Fruit fly (Drosophila melanogaster) whole organism, embryonic: ENCODE measurements around the gene ari-1.
A peak's percentile ranks its signal among the peaks of the same experiment; 100 is the strongest.

Experiments used
- Aef1 ChIP-seq: fragments of 200-800 bp; sonication (Bioruptor generic); IDR thresholded peaks from 3 replicates; pipeline ENCODE4 v1.3.6; 2022; ENCODE audit warnings: missing biosample characterization, missing genetic modification characterization
- Atf3 ChIP-seq: fragments of 200-800 bp; sonication (Bioruptor generic); optimal IDR thresholded peaks from 3 replicates; lab custom pipeline; 2016; ENCODE audit warnings: missing biosample characterization, missing genetic modification characterization
- Blimp-1 ChIP-seq: fragments of 200-800 bp; sonication (Bioruptor generic); optimal IDR thresholded peaks from 3 replicates; lab custom pipeline; 2018; ENCODE audit warnings: missing biosample characterization, missing genetic modification characterization, mild to moderate bottlenecking, moderate library complexity, missing genetic modification reagents
- CG10267 ChIP-seq: fragments of 200-800 bp; sonication (Bioruptor generic); optimal IDR thresholded peaks from 2 replicates; lab custom pipeline; 2018; ENCODE audit warnings: missing biosample characterization, mild to moderate bottlenecking, missing genetic modification characterization, moderate library complexity
- CG10462 ChIP-seq: fragments of 200-800 bp; sonication (Bioruptor generic); optimal IDR thresholded peaks from 2 replicates; lab custom pipeline; 2016; ENCODE audit warnings: missing biosample characterization, missing genetic modification characterization
- CG11247 ChIP-seq: fragments of 200-800 bp; sonication (Bioruptor generic); IDR thresholded peaks from 2 replicates; pipeline ENCODE4 v1.3.6; 2022; ENCODE audit warnings: missing biosample characterization, missing genetic modification characterization
- CG11456 ChIP-seq: fragments of 200-800 bp; sonication (Bioruptor generic); IDR thresholded peaks from 3 replicates; pipeline ENCODE4 v1.3.6; 2022; ENCODE audit warnings: missing biosample characterization, missing genetic modification characterization
- CG16863 ChIP-seq: fragments of 200-800 bp; sonication (Bioruptor generic); optimal IDR thresholded peaks from 3 replicates; lab custom pipeline; 2016; ENCODE audit warnings: missing biosample characterization, missing genetic modification characterization
- CG17328 ChIP-seq: fragments of 200-800 bp; sonication (Bioruptor generic); IDR thresholded peaks from 2 replicates; pipeline ENCODE4 v1.3.6; 2022; ENCODE audit warnings: missing biosample characterization, missing genetic modification characterization
- CG17568 ChIP-seq: fragments of 200-800 bp; sonication (Bioruptor generic); optimal IDR thresholded peaks from 2 replicates; lab custom pipeline; 2018; ENCODE audit warnings: missing biosample characterization, mild to moderate bottlenecking, missing genetic modification characterization, moderate library complexity
- CG17802 ChIP-seq: fragments of 200-800 bp; sonication (Bioruptor generic); optimal IDR thresholded peaks from 2 replicates; lab custom pipeline; 2018; ENCODE audit warnings: missing biosample characterization, mild to moderate bottlenecking, missing genetic modification characterization, moderate library complexity
- CG18262 ChIP-seq: fragments of 200-800 bp; optimal IDR thresholded peaks from 3 replicates; lab custom pipeline; 2019; ENCODE audit warnings: missing biosample characterization, mild to moderate bottlenecking, missing genetic modification characterization, moderate library complexity
- CG1832 ChIP-seq: fragments of 200-800 bp; sonication (Bioruptor generic); optimal IDR thresholded peaks from 2 replicates; lab custom pipeline; 2017; ENCODE audit warnings: missing biosample characterization, mild to moderate bottlenecking, missing genetic modification characterization, inconsistent platforms
- CG2120 ChIP-seq: fragments of 200-800 bp; sonication (Bioruptor generic); optimal IDR thresholded peaks from 3 replicates; lab custom pipeline; 2016; ENCODE audit warnings: missing biosample characterization, missing genetic modification characterization
- CG31388 ChIP-seq: fragments of 200-800 bp; sonication (Bioruptor generic); optimal IDR thresholded peaks from 2 replicates; lab custom pipeline; 2016; ENCODE audit warnings: missing biosample characterization, missing genetic modification characterization
- CG31441 ChIP-seq: fragments of 200-800 bp; sonication (Bioruptor generic); IDR thresholded peaks from 2 replicates; pipeline ENCODE4 v1.3.6; 2022; ENCODE audit warnings: missing biosample characterization, missing genetic modification characterization
- CG3163 ChIP-seq: fragments of 200-800 bp; sonication (Bioruptor generic); optimal IDR thresholded peaks from 3 replicates; lab custom pipeline; 2016; ENCODE audit warnings: missing biosample characterization, missing genetic modification characterization
- CG32767 ChIP-seq: fragments of 200-800 bp; sonication (Bioruptor generic); IDR thresholded peaks from 2 replicates; pipeline ENCODE4 v1.3.6; 2022; ENCODE audit warnings: missing biosample characterization, missing genetic modification characterization
- CG6654 ChIP-seq: fragments of 200-800 bp; sonication (Bioruptor generic); optimal IDR thresholded peaks from 2 replicates; lab custom pipeline; 2017; ENCODE audit warnings: missing biosample characterization, mild to moderate bottlenecking, missing genetic modification characterization
- CG6689 ChIP-seq: fragments of 200-800 bp; sonication (Bioruptor generic); IDR thresholded peaks from 2 replicates; pipeline ENCODE4 v1.3.6; 2022; ENCODE audit warnings: missing biosample characterization, missing genetic modification characterization
- CG7372 ChIP-seq: fragments of 200-800 bp; sonication (Bioruptor generic); IDR thresholded peaks from 2 replicates; pipeline ENCODE4 v1.3.6; 2022; ENCODE audit warnings: missing biosample characterization, missing genetic modification characterization
- CG9797 ChIP-seq: fragments of 200-800 bp; sonication (Bioruptor generic); optimal IDR thresholded peaks from 3 replicates; lab custom pipeline; 2018; ENCODE audit warnings: missing biosample characterization, mild to moderate bottlenecking, missing genetic modification characterization
- HHEX ChIP-seq: fragments of 200-800 bp; sonication (Bioruptor generic); optimal IDR thresholded peaks from 3 replicates; lab custom pipeline; 2017; ENCODE audit warnings: missing biosample characterization, mild to moderate bottlenecking, missing genetic modification characterization, missing genetic modification reagents
- Hey ChIP-seq: fragments of 200-800 bp; sonication (Bioruptor generic); optimal IDR thresholded peaks from 3 replicates; lab custom pipeline; 2018; ENCODE audit warnings: missing biosample characterization, mild to moderate bottlenecking, missing genetic modification characterization
- Myb ChIP-seq: fragments of 200-800 bp; sonication (Bioruptor generic); optimal IDR thresholded peaks from 2 replicates; lab custom pipeline; 2016; ENCODE audit warnings: missing biosample characterization, missing genetic modification characterization
- Neu2 ChIP-seq: fragments of 200-800 bp; sonication (Bioruptor generic); optimal IDR thresholded peaks from 3 replicates; lab custom pipeline; 2016; ENCODE audit warnings: missing biosample characterization, missing genetic modification characterization, borderline replicate concordance
- Opbp ChIP-seq: fragments of 200-800 bp; sonication (Bioruptor generic); IDR thresholded peaks from 3 replicates; pipeline ENCODE4 v1.3.6; 2022; ENCODE audit warnings: missing biosample characterization, missing genetic modification characterization; ENCODE audit not compliant: partially characterized antibody
- Sry-β ChIP-seq: fragments of 200-800 bp; sonication (Bioruptor generic); optimal IDR thresholded peaks from 2 replicates; lab custom pipeline; 2018; ENCODE audit warnings: missing biosample characterization, mild to moderate bottlenecking, missing genetic modification characterization, moderate library complexity
- YL-1 ChIP-seq: fragments of 200-800 bp; sonication (Bioruptor generic); optimal IDR thresholded peaks from 3 replicates; lab custom pipeline; 2017; ENCODE audit warnings: missing biosample characterization, mild to moderate bottlenecking, missing genetic modification characterization
- ap ChIP-seq: fragments of 200-800 bp; sonication (Bioruptor generic); IDR thresholded peaks from 2 replicates; pipeline ENCODE4 v1.3.6; 2022; ENCODE audit warnings: missing biosample characterization, missing genetic modification characterization
- bbx ChIP-seq: fragments of 200-800 bp; sonication (Bioruptor generic); IDR thresholded peaks from 2 replicates; pipeline ENCODE4 v1.3.6; 2022; ENCODE audit warnings: missing biosample characterization, missing genetic modification characterization; ENCODE audit not compliant: partially characterized antibody
- bowl ChIP-seq: fragments of 200-800 bp; sonication (Bioruptor generic); IDR thresholded peaks from 2 replicates; pipeline ENCODE4 v1.3.6; 2022; ENCODE audit warnings: missing biosample characterization, missing genetic modification characterization
- cg ChIP-seq: fragments of 200-800 bp; sonication (Bioruptor generic); optimal IDR thresholded peaks from 3 replicates; lab custom pipeline; 2019; ENCODE audit warnings: missing biosample characterization, mild to moderate bottlenecking, missing genetic modification characterization, moderate library complexity
- corto ChIP-seq: fragments of 200-800 bp; sonication (Bioruptor generic); optimal IDR thresholded peaks from 2 replicates; lab custom pipeline; 2016; ENCODE audit warnings: missing biosample characterization, mild to moderate bottlenecking, missing genetic modification characterization, moderate library complexity
- dysf ChIP-seq: fragments of 200-800 bp; sonication (Bioruptor generic); IDR thresholded peaks from 3 replicates; pipeline ENCODE4 v1.3.6; 2022; ENCODE audit warnings: missing biosample characterization, missing genetic modification characterization
- fd3F ChIP-seq: fragments of 200-800 bp; sonication (Bioruptor generic); optimal IDR thresholded peaks from 2 replicates; lab custom pipeline; 2018; ENCODE audit warnings: missing biosample characterization, mild to moderate bottlenecking, missing genetic modification characterization, moderate library complexity
- gfzf ChIP-seq: fragments of 200-800 bp; sonication (Bioruptor generic); optimal IDR thresholded peaks from 2 replicates; lab custom pipeline; 2016; ENCODE audit warnings: missing biosample characterization, mild to moderate bottlenecking, missing genetic modification characterization, moderate library complexity
- grau ChIP-seq: fragments of 200-800 bp; optimal IDR thresholded peaks from 3 replicates; lab custom pipeline; 2019; ENCODE audit warnings: missing biosample characterization, mild to moderate bottlenecking, missing genetic modification characterization, moderate library complexity
- gt ChIP-seq: fragments of 200-800 bp; sonication (Bioruptor generic); IDR thresholded peaks from 2 replicates; pipeline ENCODE4 v1.3.6; 2022; ENCODE audit warnings: missing biosample characterization, missing genetic modification characterization
- kah ChIP-seq: fragments of 200-800 bp; sonication (Bioruptor generic); optimal IDR thresholded peaks from 2 replicates; lab custom pipeline; 2018; ENCODE audit warnings: missing biosample characterization, mild to moderate bottlenecking, missing genetic modification characterization
- klu ChIP-seq: fragments of 200-800 bp; sonication (Bioruptor generic); IDR thresholded peaks from 2 replicates; pipeline ENCODE4 v1.3.6; 2022; ENCODE audit warnings: missing biosample characterization, missing genetic modification characterization
- lmd ChIP-seq: fragments of 200-800 bp; sonication (Bioruptor generic); IDR thresholded peaks from 2 replicates; pipeline ENCODE4 v1.3.6; 2022; ENCODE audit warnings: missing biosample characterization, missing genetic modification characterization
- mirr ChIP-seq: fragments of 200-800 bp; sonication (Bioruptor generic); optimal IDR thresholded peaks from 3 replicates; lab custom pipeline; 2018; ENCODE audit warnings: missing biosample characterization, mild to moderate bottlenecking, missing genetic modification characterization
- nerfin-2 ChIP-seq: fragments of 200-800 bp; sonication (Bioruptor generic); IDR thresholded peaks from 2 replicates; pipeline ENCODE4 v1.3.6; 2022; ENCODE audit warnings: missing biosample characterization, missing genetic modification characterization; ENCODE audit not compliant: partially characterized antibody
- org-1 ChIP-seq: fragments of 200-800 bp; sonication (Bioruptor generic); optimal IDR thresholded peaks from 2 replicates; lab custom pipeline; 2017; ENCODE audit warnings: missing biosample characterization, missing genetic modification characterization
- pros ChIP-seq: fragments of 200-800 bp; sonication (Bioruptor generic); optimal IDR thresholded peaks from 3 replicates; lab custom pipeline; 2019; ENCODE audit warnings: missing biosample characterization, mild to moderate bottlenecking, missing genetic modification characterization, moderate library complexity
- seq ChIP-seq: fragments of 200-800 bp; sonication (Bioruptor generic); IDR thresholded peaks from 2 replicates; pipeline ENCODE4 v1.3.6; 2022; ENCODE audit warnings: missing biosample characterization, missing genetic modification characterization
- slou ChIP-seq: fragments of 200-800 bp; sonication (Bioruptor generic); optimal IDR thresholded peaks from 3 replicates; lab custom pipeline; 2016; ENCODE audit warnings: missing biosample characterization, missing genetic modification characterization
- sr ChIP-seq: fragments of 200-800 bp; sonication (Bioruptor generic); IDR thresholded peaks from 3 replicates; pipeline ENCODE4 v1.3.6; 2022; ENCODE audit warnings: missing biosample characterization, missing genetic modification characterization
- ssp ChIP-seq: fragments of 200-800 bp; sonication (Bioruptor generic); IDR thresholded peaks from 2 replicates; pipeline ENCODE4 v1.3.6; 2022; ENCODE audit warnings: missing biosample characterization, missing genetic modification characterization
- tin ChIP-seq: fragments of 200-800 bp; sonication (Bioruptor generic); optimal IDR thresholded peaks from 3 replicates; lab custom pipeline; 2016; ENCODE audit warnings: missing biosample characterization, missing genetic modification characterization
- trem ChIP-seq: fragments of 200-800 bp; optimal IDR thresholded peaks from 3 replicates; lab custom pipeline; 2019; ENCODE audit warnings: missing biosample characterization, mild to moderate bottlenecking, missing genetic modification characterization, moderate library complexity
- ttk ChIP-seq: fragments of 200-800 bp; sonication (Bioruptor generic); IDR thresholded peaks from 2 replicates; pipeline ENCODE4 v2.1.2; 2022; ENCODE audit warnings: missing biosample characterization, missing genetic modification characterization

ari-1 gene

dm6 chrX:18090333-18090732 lies 47.3 kb downstream of the ari-1 start, which contains the start of gene Swt1 (continued):
- TF ChIP-seq sr (GFP tag; lab: Robert Waterston, UW), result no peak
- peak; percentile 38 for TF ChIP-seq trem (tag; lab: Kevin White, UChicago)
- TF ChIP-seq Opbp (GFP tag; lab: Robert Waterston, UW), result peak; percentile 91
- TF ChIP-seq CG3163 (GFP tag; lab: Kevin White, UChicago), result no peak
- no peak for TF ChIP-seq Neu2 (GFP tag; lab: Kevin White, UChicago)
- TF ChIP-seq bbx, result peak; percentile 92
- no peak for TF ChIP-seq pros (GFP tag; lab: Kevin White, UChicago)
- TF ChIP-seq Sry-β (GFP tag; lab: Kevin White, UChicago), result no peak
- no peak for TF ChIP-seq HHEX
- no peak for TF ChIP-seq gfzf
- no peak for TF ChIP-seq bowl (GFP tag; lab: Robert Waterston, UW)
- TF ChIP-seq seq, result no peak
- TF ChIP-seq nerfin-2 (GFP tag; lab: Robert Waterston, UW), result peak; percentile 75
- TF ChIP-seq slou (GFP tag; lab: Kevin White, UChicago), result no peak
- TF ChIP-seq klu (GFP tag; lab: Robert Waterston, UW), result no peak
- no peak for TF ChIP-seq CG17802 (tag; lab: Kevin White, UChicago)
- TF ChIP-seq YL-1, result no peak
- TF ChIP-seq CG10267 (tag; lab: Kevin White, UChicago), result no peak
- TF ChIP-seq gt (GFP tag; lab: Robert Waterston, UW), result no peak
- no peak for TF ChIP-seq CG11456 (GFP tag; lab: Robert Waterston, UW)
- TF ChIP-seq corto, result no peak
- TF ChIP-seq CG6689 (GFP tag; lab: Robert Waterston, UW), result no peak
- TF ChIP-seq dysf (GFP tag; lab: Robert Waterston, UW), result no peak
- no peak for TF ChIP-seq ssp (GFP tag; lab: Robert Waterston, UW)
- no peak for TF ChIP-seq mirr (GFP tag; lab: Kevin White, UChicago)
- TF ChIP-seq tin (GFP tag; lab: Kevin White, UChicago), result no peak
- no peak for TF ChIP-seq Blimp-1
- no peak for TF ChIP-seq kah (GFP tag; lab: Kevin White, UChicago)
- TF ChIP-seq CG17568 (GFP tag; lab: Kevin White, UChicago), result no peak
- no peak for TF ChIP-seq cg
- no peak for TF ChIP-seq CG9797 (GFP tag; lab: Kevin White, UChicago)
- TF ChIP-seq ttk (GFP tag; lab: Robert Waterston, UW), result no peak
- TF ChIP-seq CG31388, result no peak
- TF ChIP-seq CG2120, result no peak
- no peak for TF ChIP-seq CG17328 (GFP tag; lab: Robert Waterston, UW)
- no peak for TF ChIP-seq CG18262 (tag; lab: Kevin White, UChicago)
- no peak for TF ChIP-seq org-1 (GFP tag; lab: Kevin White, UChicago)
- no peak for TF ChIP-seq CG10462
- TF ChIP-seq CG32767 (GFP tag; lab: Robert Waterston, UW), result no peak
- no peak for TF ChIP-seq CG7372 (GFP tag; lab: Robert Waterston, UW)
- TF ChIP-seq grau, result no peak
- no peak for TF ChIP-seq lmd (GFP tag; lab: Robert Waterston, UW)
- TF ChIP-seq CG16863 (GFP tag; lab: Kevin White, UChicago), result no peak
- no peak for TF ChIP-seq fd3F
- no peak for TF ChIP-seq Aef1 (GFP tag; lab: Robert Waterston, UW)
- no peak for TF ChIP-seq ap (GFP tag; lab: Robert Waterston, UW)
- TF ChIP-seq CG11247 (GFP tag; lab: Robert Waterston, UW), result no peak
- no peak for TF ChIP-seq Myb (GFP tag; lab: Kevin White, UChicago)
- no peak for TF ChIP-seq CG1832 (GFP tag; lab: Kevin White, UChicago)
- TF ChIP-seq Atf3 (GFP tag; lab: Kevin White, UChicago), result no peak
- no peak for TF ChIP-seq CG31441 (GFP tag; lab: Robert Waterston, UW)
- TF ChIP-seq Hey (tag; lab: Kevin White, UChicago), result no peak
- TF ChIP-seq CG6654 (GFP tag; lab: Kevin White, UChicago), result no peak
